Worm (Caenorhabditis elegans) whole organism, midembryonic: ENCODE measurements around the gene Y17G7B.18.

ENCODE experiments used
- T22C8.4 ChIP-seq: fragments of 200-800 bp; sonication (Bioruptor generic); IDR thresholded peaks from 2 replicates; pipeline ENCODE4 v1.3.6; 2022; ENCODE audit warnings: missing genetic modification characterization, missing compliant biosample characterization
- cog-1 ChIP-seq: sonication (generic microtip); optimal IDR thresholded peaks from 2 replicates; lab custom pipeline; 2016; ENCODE audit warnings: missing genetic modification characterization, missing compliant biosample characterization
- flt-1 ChIP-seq: fragments of 200-800 bp; sonication (Bioruptor generic); IDR thresholded peaks from 2 replicates; pipeline ENCODE4 v1.3.6; 2022; ENCODE audit warnings: missing genetic modification characterization, missing compliant biosample characterization
- klf-2 ChIP-seq: fragments of 200-800 bp; sonication (Bioruptor generic); conservative IDR thresholded peaks from 2 replicates; pipeline ENCODE4 v1.3.6; 2022; ENCODE audit warnings: missing genetic modification reagents, missing genetic modification characterization, missing compliant biosample characterization
- ztf-23 ChIP-seq: fragments of 200-800 bp; sonication (Bioruptor generic); IDR thresholded peaks from 2 replicates; pipeline ENCODE4 v1.3.6; 2022; ENCODE audit warnings: missing genetic modification reagents, missing genetic modification characterization, missing compliant biosample characterization

- no peak for TF ChIP-seq ztf-23 (GFP tag; lab: Robert Waterston, UW)
- no peak for TF ChIP-seq cog-1
- TF ChIP-seq flt-1 (GFP tag; lab: Robert Waterston, UW): no peak
- no peak for TF ChIP-seq klf-2 (GFP tag; lab: Robert Waterston, UW)
- no peak for TF ChIP-seq T22C8.4 (GFP tag; lab: Robert Waterston, UW)
Measured at ce11 chrII:12130393-12130792, 22.7 kb upstream of the Y17G7B.18 start.
